Fruit fly (Drosophila melanogaster): ENCODE data around the gene Ptpmeg.

The Ptpmeg gene

dm6 chr3L:374582-374981, 46.7 kb downstream of the Ptpmeg start (continued):
- no peak for TF ChIP-seq eve (GFP tag; optimal IDR thresholded peaks at IDR 0.05)

- TF ChIP-seq Deaf1 (tag; optimal IDR thresholded peaks at IDR 0.05) (peak; percentile 55), CG15269 (tag; optimal IDR thresholded peaks at IDR 0.05) (peak; percentile 31), pros (GFP tag; optimal IDR thresholded peaks at IDR 0.05) (peak; percentile 78), CG1647 (GFP tag; optimal IDR thresholded peaks at IDR 0.05) (no peak), CG10565 (GFP tag; optimal IDR thresholded peaks at IDR 0.05) (no peak), CG9437 (GFP tag; optimal IDR thresholded peaks at IDR 0.05) (no peak), Fer1 (GFP tag; optimal IDR thresholded peaks at IDR 0.05) (no peak), YL-1 (GFP tag; optimal IDR thresholded peaks at IDR 0.05) (no peak)
Observed at dm6 chr3L:375672-376071, 47.8 kb downstream of the Ptpmeg start.

dm6 chr3L:377222-378071, 49.5 kb downstream of the Ptpmeg start:
- TF ChIP-seq CG3838 (GFP tag; optimal IDR thresholded peaks at IDR 0.05) (peak; percentile 18), Fer3 (tag; optimal IDR thresholded peaks at IDR 0.05) (peak; percentile 87), wdn (GFP tag; IDR thresholded peaks at IDR 0.05) (peak; percentile 60), CG7745 (tag; optimal IDR thresholded peaks at IDR 0.05) (no peak), ranshi (GFP tag; IDR thresholded peaks at IDR 0.05) (peak; percentile 78), pnt (GFP tag; optimal IDR thresholded peaks at IDR 0.05) (no peak), CTCF (GFP tag; optimal IDR thresholded peaks at IDR 0.05) (peak; percentile 39), luna (GFP tag; optimal IDR thresholded peaks at IDR 0.05) (no peak), CG2129 (GFP tag; IDR thresholded peaks at IDR 0.05; ENCODE audit: partially characterized antibody) (0 out of 2 replicates have a peak, but pooled peaks have one; percentile 19), shn (GFP tag; optimal IDR thresholded peaks at IDR 0.05) (no peak), tgo (GFP tag; IDR thresholded peaks at IDR 0.05) (peak; percentile 61), zfh2 (GFP tag; optimal IDR thresholded peaks at IDR 0.05) (peak; percentile 42), H2.0 (GFP tag; IDR thresholded peaks at IDR 0.05) (peak; percentile 53), sc (optimal IDR thresholded peaks at IDR 0.05) (no peak), sc (GFP tag; optimal IDR thresholded peaks at IDR 0.05) (peak; percentile 88), Gug (GFP tag; IDR thresholded peaks at IDR 0.05) (peak; percentile 43; the same call in 1 of the 4 replicates), mld (GFP tag; IDR thresholded peaks at IDR 0.05; ENCODE audit: partially characterized antibody) (0 out of 3 replicates have a peak, but pooled peaks have one; percentile 34), CG12659 (GFP tag; optimal IDR thresholded peaks at IDR 0.05) (peak; percentile 93), Dp (GFP tag; optimal IDR thresholded peaks at IDR 0.05) (peak; percentile 13), CG8359 (GFP tag; optimal IDR thresholded peaks at IDR 0.05; ENCODE audit: borderline replicate concordance) (peak; percentile 88), Deaf1 (tag; optimal IDR thresholded peaks at IDR 0.05) (peak; percentile 69), CG7987 (GFP tag; optimal IDR thresholded peaks at IDR 0.05) (peak; percentile 68), CG1647 (GFP tag; optimal IDR thresholded peaks at IDR 0.05) (no peak), aop (GFP tag; IDR thresholded peaks at IDR 0.05) (no peak), CG7963 (GFP tag; IDR thresholded peaks at IDR 0.05; ENCODE audit: partially characterized antibody) (no peak), CG18011 (GFP tag; optimal IDR thresholded peaks at IDR 0.05) (peak; percentile 78), tll (GFP tag; optimal IDR thresholded peaks at IDR 0.05) (no peak), CG2678 (tag; optimal IDR thresholded peaks at IDR 0.05) (peak; percentile 97), slp2 (GFP tag; optimal IDR thresholded peaks at IDR 0.05) (peak; percentile 12), Xbp1 (GFP tag; optimal IDR thresholded peaks at IDR 0.05) (peak; percentile 82), lbe (GFP tag; optimal IDR thresholded peaks at IDR 0.05) (peak; percentile 50), CG8944 (GFP tag; optimal IDR thresholded peaks at IDR 0.05) (no peak), Eip74EF (GFP tag; optimal IDR thresholded peaks at IDR 0.05) (peak in 1 of 2 experiments; percentile 91), CG3726 (GFP tag; IDR thresholded peaks at IDR 0.05) (peak; percentile 63; the same call in 2 of the 3 replicates), en (GFP tag; optimal IDR thresholded peaks at IDR 0.05) (no peak), Atf-2 (GFP tag; optimal IDR thresholded peaks at IDR 0.05) (no peak), CG11093 (GFP tag; IDR thresholded peaks at IDR 0.05) (peak; percentile 64), fd64A (GFP tag; optimal IDR thresholded peaks at IDR 0.05) (peak; percentile 6)

Measured in whole organism, embryonic.